Worm (Caenorhabditis elegans) whole organism, midembryonic: Measurements from ENCODE around the gene vha-8.
A peak's percentile ranks its signal among the peaks of the same experiment; 100 is the strongest.

ENCODE experiments used
- T22C8.4 ChIP-seq: fragments of 200-800 bp; sonication (Bioruptor generic); IDR thresholded peaks from 2 replicates; pipeline ENCODE4 v1.3.6; 2022; ENCODE audit warnings: missing genetic modification characterization, missing compliant biosample characterization
- cog-1 ChIP-seq: sonication (generic microtip); optimal IDR thresholded peaks from 2 replicates; lab custom pipeline; 2016; ENCODE audit warnings: missing genetic modification characterization, missing compliant biosample characterization
- flt-1 ChIP-seq: fragments of 200-800 bp; sonication (Bioruptor generic); IDR thresholded peaks from 2 replicates; pipeline ENCODE4 v1.3.6; 2022; ENCODE audit warnings: missing genetic modification characterization, missing compliant biosample characterization
- klf-2 ChIP-seq: fragments of 200-800 bp; sonication (Bioruptor generic); conservative IDR thresholded peaks from 2 replicates; pipeline ENCODE4 v1.3.6; 2022; ENCODE audit warnings: missing genetic modification reagents, missing genetic modification characterization, missing compliant biosample characterization
- med-1 ChIP-seq: sonication (generic microtip); optimal IDR thresholded peaks from 2 replicates; lab custom pipeline; 2017; ENCODE audit warnings: missing genetic modification characterization, mild to moderate bottlenecking, missing compliant biosample characterization, antibody characterized with exemption, missing genetic modification reagents; ENCODE audit not compliant: insufficient read depth
- ref-1 ChIP-seq: fragments of 200-800 bp; sonication (Bioruptor generic); conservative IDR thresholded peaks from 2 replicates; pipeline ENCODE4 v1.3.6; 2022; ENCODE audit warnings: missing genetic modification reagents, missing genetic modification characterization, missing compliant biosample characterization
- tab-1 ChIP-seq: fragments of 200-800 bp; sonication (Bioruptor generic); IDR thresholded peaks from 2 replicates; pipeline ENCODE4 v1.3.6; 2022; ENCODE audit warnings: missing genetic modification characterization, missing compliant biosample characterization
- ztf-23 ChIP-seq: fragments of 200-800 bp; sonication (Bioruptor generic); IDR thresholded peaks from 2 replicates; pipeline ENCODE4 v1.3.6; 2022; ENCODE audit warnings: missing genetic modification reagents, missing genetic modification characterization, missing compliant biosample characterization
- ztf-29 ChIP-seq: fragments of 200-800 bp; sonication (Bioruptor generic); IDR thresholded peaks from 2 replicates; pipeline ENCODE4 v1.3.6; 2022; ENCODE audit warnings: missing genetic modification reagents, missing genetic modification characterization, missing compliant biosample characterization

vha-8 gene

ce11 chrIV:6795529-6795928, 4.7 kb downstream of the vha-8 start, which contains the start of the genes C17H12.3 and C17H12.12:
C17H12.3 (minus strand) TSS chrIV:6795629.
C17H12.12 (plus strand) TSS chrIV:6795924.
- no peak for TF ChIP-seq tab-1

ce11 chrIV:6802132-6802531, 11.3 kb downstream of the vha-8 start, which contains the start of the genes cest-4 and C17H12.11:
cest-4 (minus strand) TSS chrIV:6802337.
C17H12.11 (plus strand) TSS chrIV:6802387.
- no peak for TF ChIP-seq flt-1 (GFP tag; lab: Robert Waterston, UW)
- TF ChIP-seq cog-1, result no peak

ce11 chrIV:6803294-6803693, 12.4 kb downstream of the vha-8 start:
- no peak for TF ChIP-seq klf-2 (GFP tag; lab: Robert Waterston, UW)
- no peak for TF ChIP-seq flt-1 (GFP tag; lab: Robert Waterston, UW)
- no peak for TF ChIP-seq med-1 (GFP tag; lab: Kevin White, UChicago)
- TF ChIP-seq T22C8.4 (GFP tag; lab: Robert Waterston, UW), result no peak
- TF ChIP-seq cog-1, result no peak
- TF ChIP-seq ref-1 (GFP tag; lab: Robert Waterston, UW), result no peak
- no peak for TF ChIP-seq tab-1
- TF ChIP-seq ztf-23 (GFP tag; lab: Robert Waterston, UW), result no peak
- TF ChIP-seq ztf-29 (GFP tag; lab: Robert Waterston, UW), result no peak

ce11 chrIV:6803805-6804344, 13.0 kb downstream of the vha-8 start:
- TF ChIP-seq ref-1 (GFP tag; lab: Robert Waterston, UW) (no peak), ztf-29 (GFP tag; lab: Robert Waterston, UW) (no peak), ztf-23 (GFP tag; lab: Robert Waterston, UW) (no peak), cog-1 (no peak), tab-1 (no peak), med-1 (GFP tag; lab: Kevin White, UChicago) (no peak), klf-2 (GFP tag; lab: Robert Waterston, UW) (no peak), flt-1 (GFP tag; lab: Robert Waterston, UW) (no peak), T22C8.4 (GFP tag; lab: Robert Waterston, UW) (no peak)

ce11 chrIV:6804815-6805214, 13.9 kb downstream of the vha-8 start, which contains the start of gene C17H12.37:
C17H12.37 (plus strand) TSS chrIV:6805115.
- TF ChIP-seq tab-1 (no peak), ztf-29 (GFP tag; lab: Robert Waterston, UW) (no peak), ztf-23 (GFP tag; lab: Robert Waterston, UW) (no peak), ref-1 (GFP tag; lab: Robert Waterston, UW) (no peak), med-1 (GFP tag; lab: Kevin White, UChicago) (no peak), cog-1 (no peak), T22C8.4 (GFP tag; lab: Robert Waterston, UW) (no peak), klf-2 (GFP tag; lab: Robert Waterston, UW) (no peak), flt-1 (GFP tag; lab: Robert Waterston, UW) (no peak)

- no peak for TF ChIP-seq med-1 (GFP tag; lab: Kevin White, UChicago)
- no peak for TF ChIP-seq tab-1
- no peak for TF ChIP-seq ztf-23 (GFP tag; lab: Robert Waterston, UW)
- no peak for TF ChIP-seq klf-2 (GFP tag; lab: Robert Waterston, UW)
- TF ChIP-seq ref-1 (GFP tag; lab: Robert Waterston, UW), result no peak
- TF ChIP-seq flt-1 (GFP tag; lab: Robert Waterston, UW), result no peak
- no peak for TF ChIP-seq cog-1
- no peak for TF ChIP-seq T22C8.4 (GFP tag; lab: Robert Waterston, UW)
- no peak for TF ChIP-seq ztf-29 (GFP tag; lab: Robert Waterston, UW)
These were observed 15.7 kb downstream of the vha-8 start, which contains the start of gene C17H12.10 for ce11 chrIV:6806475-6807063. C17H12.10 (plus strand) TSS chrIV:6806799.

ce11 chrIV:6809756-6810155, 18.9 kb downstream of the vha-8 start:
- no peak for TF ChIP-seq T22C8.4 (GFP tag; lab: Robert Waterston, UW)
- TF ChIP-seq cog-1, result peak; percentile 48

- TF ChIP-seq T22C8.4 (GFP tag; lab: Robert Waterston, UW) (no peak), cog-1 (no peak), ztf-29 (GFP tag; lab: Robert Waterston, UW) (no peak), flt-1 (GFP tag; lab: Robert Waterston, UW) (no peak), med-1 (GFP tag; lab: Kevin White, UChicago) (no peak), ref-1 (GFP tag; lab: Robert Waterston, UW) (no peak), tab-1 (no peak), klf-2 (GFP tag; lab: Robert Waterston, UW) (no peak), ztf-23 (GFP tag; lab: Robert Waterston, UW) (no peak)
These were observed 20.9 kb downstream of the vha-8 start, which contains the start of gene ceh-48 for ce11 chrIV:6811808-6812207. ceh-48 (plus strand) TSS chrIV:6812108.

ce11 chrIV:6817554-6817953, 26.7 kb downstream of the vha-8 start, which contains the start of gene C17H12.5:
C17H12.5 (minus strand) TSS chrIV:6817654.
- TF ChIP-seq ztf-23 (GFP tag; lab: Robert Waterston, UW) (no peak), flt-1 (GFP tag; lab: Robert Waterston, UW) (no peak), ztf-29 (GFP tag; lab: Robert Waterston, UW) (no peak), med-1 (GFP tag; lab: Kevin White, UChicago) (no peak)

- no peak for TF ChIP-seq med-1 (GFP tag; lab: Kevin White, UChicago)
- TF ChIP-seq ztf-29 (GFP tag; lab: Robert Waterston, UW), result no peak
- TF ChIP-seq cog-1, result no peak
These were observed 27.5 kb downstream of the vha-8 start, which contains the start of gene C17H12.8 for ce11 chrIV:6818369-6818768. C17H12.8 (plus strand) TSS chrIV:6818703.
